Worm (Caenorhabditis elegans): ENCODE measurements around the gene str-73.

str-73 gene

ce11 chrV:16420696-16421095, 9.3 kb upstream of the str-73 start, which contains the start of gene srw-48:
TSS of gene srw-48 (plus strand) at chrV:16420996.
- no peak for TF ChIP-seq unc-62 (GFP tag; optimal IDR thresholded peaks at IDR 0.05)

DNA sequence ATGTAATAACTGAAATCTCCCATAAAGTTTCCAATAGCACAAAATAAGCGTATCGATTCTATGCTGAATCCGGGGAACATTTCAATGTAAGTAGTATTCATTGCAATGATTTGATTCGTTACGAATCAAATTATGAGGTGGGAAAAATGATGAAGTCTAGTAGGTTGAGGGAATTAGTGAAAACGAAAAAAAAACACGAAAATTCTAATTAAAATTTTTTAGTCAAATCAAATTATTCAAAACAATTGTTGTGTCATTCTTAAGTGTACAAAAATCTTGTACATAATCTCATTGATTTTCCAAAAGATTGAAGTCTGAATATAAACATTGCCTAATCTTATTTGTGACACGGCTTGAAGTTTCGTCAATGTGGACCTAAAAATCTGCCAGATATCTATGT, 5.6 kb upstream of the str-73 start, which contains the start of gene srw-29:
TSS of gene srw-29 (minus strand) at position 101 of the 400 bp plus-strand sequence.
- no peak for TF ChIP-seq unc-62 (GFP tag; optimal IDR thresholded peaks at IDR 0.05)

ce11 chrV:16429503-16429902, 537 bp upstream of the str-73 start, which contains the start of gene F26D2.10:
TSS of gene F26D2.10 (minus strand) at chrV:16429603.
- no peak for TF ChIP-seq unc-62 (GFP tag; optimal IDR thresholded peaks at IDR 0.05)

DNA sequence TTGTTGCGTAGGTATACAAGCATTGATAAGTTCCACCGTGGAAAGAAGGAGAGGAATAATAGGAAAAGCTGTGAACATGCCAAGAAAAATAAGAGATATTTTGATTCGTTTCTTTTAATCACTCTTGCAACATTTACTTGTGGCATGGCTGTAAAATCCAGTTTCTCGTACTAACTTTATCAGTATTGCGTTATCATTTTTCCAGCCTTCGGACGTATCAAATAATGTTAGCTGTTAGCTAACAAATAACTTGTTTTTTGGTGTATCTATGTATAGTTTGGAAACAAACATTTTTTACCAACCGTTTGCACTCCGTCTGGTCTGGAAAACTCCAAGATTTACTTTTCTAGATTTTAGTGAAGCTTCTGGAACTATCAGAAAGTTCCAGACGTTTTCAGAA, 3.4 kb downstream of the str-73 start, which contains the start of gene clec-234:
TSS of gene clec-234 (minus strand) at position 101 of the 400 bp plus-strand sequence.
- no peak for TF ChIP-seq unc-62 (GFP tag; optimal IDR thresholded peaks at IDR 0.05)

DNA sequence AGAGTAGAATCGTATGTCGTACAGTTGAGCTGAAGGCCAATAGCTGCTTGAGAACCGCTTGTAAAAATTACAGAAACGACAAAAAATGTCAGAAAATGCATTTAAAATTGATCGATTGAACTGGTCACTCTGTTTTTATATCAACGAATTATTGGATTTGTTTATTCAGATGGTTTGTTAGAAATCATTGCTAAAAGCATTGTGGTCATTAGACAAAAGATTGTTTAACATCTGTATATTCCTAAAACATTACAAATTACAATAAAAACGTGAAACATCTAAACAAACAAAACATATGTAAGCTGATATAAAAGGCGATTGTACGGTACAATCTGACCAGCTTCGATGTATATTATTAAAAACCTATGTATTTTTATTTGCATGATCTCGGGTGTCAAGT, 5.5 kb downstream of the str-73 start, which contains the start of the genes F26D2.13 and F26D2.14:
TSS of gene F26D2.13 (minus strand) at position 101 of the 400 bp plus-strand sequence.
TSS of gene F26D2.14 (plus strand) at position 346 of the 400 bp plus-strand sequence.
- no peak for TF ChIP-seq unc-62 (GFP tag; optimal IDR thresholded peaks at IDR 0.05)

- no peak for TF ChIP-seq unc-62 (GFP tag; optimal IDR thresholded peaks at IDR 0.05)
These were observed 7.5 kb downstream of the str-73 start, which contains the start of gene F26D2.15 for ce11 chrV:16437546-16437945. TSS of gene F26D2.15 (plus strand) at chrV:16437846.

DNA sequence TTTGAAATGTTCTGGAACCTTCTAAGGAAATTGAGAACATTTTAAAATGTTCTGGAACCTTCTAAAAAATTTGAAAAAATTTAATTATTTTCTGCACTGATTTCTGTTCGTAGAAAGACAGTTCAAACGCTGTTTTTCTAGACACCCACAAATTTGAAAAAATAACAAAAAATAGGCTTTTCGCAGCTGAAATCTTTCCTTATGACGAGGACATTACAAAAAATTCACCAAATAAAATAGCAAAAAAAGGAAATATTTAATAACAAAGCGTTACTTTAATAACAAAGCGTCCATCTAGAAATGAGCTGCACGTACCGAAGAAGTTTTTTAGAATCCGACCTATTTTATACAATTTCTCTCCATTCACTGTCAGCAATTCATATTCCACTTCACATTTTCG, 13.6 kb downstream of the str-73 start, which contains the start of gene srh-141:
TSS of gene srh-141 (plus strand) at position 301 of the 400 bp plus-strand sequence.
- no peak for TF ChIP-seq unc-62 (GFP tag; optimal IDR thresholded peaks at IDR 0.05)

- no peak for TF ChIP-seq unc-62 (GFP tag; optimal IDR thresholded peaks at IDR 0.05)
These were observed 15.6 kb downstream of the str-73 start, which contains the start of gene T08G3.6 for ce11 chrV:16445676-16446075. TSS of gene T08G3.6 (plus strand) at chrV:16445976.

- TF ChIP-seq unc-62 (GFP tag; optimal IDR thresholded peaks at IDR 0.05): no peak
These were observed 16.2 kb downstream of the str-73 start for ce11 chrV:16446191-16446590.

DNA sequence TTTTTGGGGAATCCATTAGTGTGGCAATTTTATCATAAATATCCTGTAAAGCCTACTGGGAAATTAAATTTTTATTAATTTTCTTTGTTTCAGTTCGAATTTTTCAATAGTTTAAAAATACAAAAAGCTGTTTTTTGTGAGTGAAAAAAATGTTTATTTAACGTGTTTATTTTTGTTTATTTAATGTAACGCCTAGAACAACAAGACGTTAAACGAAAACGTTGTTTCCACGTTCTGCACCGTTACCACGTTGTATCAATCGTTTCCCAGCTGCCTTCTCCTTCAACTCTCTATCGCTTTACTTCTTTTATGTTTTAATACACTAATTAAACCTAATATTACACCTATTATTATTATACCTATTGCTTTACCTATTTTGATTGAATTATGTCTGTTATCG, 17.7 kb downstream of the str-73 start, which contains the start of gene T08G3.13:
TSS of gene T08G3.13 (plus strand) at position 301 of the 400 bp plus-strand sequence.
- TF ChIP-seq unc-62 (GFP tag; optimal IDR thresholded peaks at IDR 0.05): no peak

ce11 chrV:16455065-16455464, 25.0 kb downstream of the str-73 start, which contains the start of gene str-14:
TSS of gene str-14 (minus strand) at chrV:16455165.
- TF ChIP-seq unc-62 (GFP tag; optimal IDR thresholded peaks at IDR 0.05): no peak

DNA sequence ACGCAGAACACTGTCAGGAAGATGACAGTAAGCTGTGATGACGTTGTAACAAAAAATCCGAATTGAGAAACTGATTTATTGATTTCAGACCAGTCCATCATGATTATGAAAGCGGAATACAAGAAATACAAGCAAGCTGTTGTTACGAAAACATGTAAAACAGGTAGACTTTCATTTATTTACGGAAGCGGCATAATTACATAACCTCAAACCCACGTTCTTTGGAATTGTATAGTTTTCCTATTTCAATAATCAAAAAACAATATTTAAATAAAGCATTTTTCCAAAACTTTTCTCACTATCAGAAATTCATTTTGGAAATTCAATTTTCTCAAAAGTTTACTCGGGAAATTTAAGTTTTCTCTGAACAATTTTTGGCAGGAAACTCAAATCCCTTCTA, 28.7 kb downstream of the str-73 start, which contains the start of gene str-15:
TSS of gene str-15 (minus strand) at position 101 of the 400 bp plus-strand sequence.
- TF ChIP-seq unc-62 (GFP tag; optimal IDR thresholded peaks at IDR 0.05): no peak

DNA sequence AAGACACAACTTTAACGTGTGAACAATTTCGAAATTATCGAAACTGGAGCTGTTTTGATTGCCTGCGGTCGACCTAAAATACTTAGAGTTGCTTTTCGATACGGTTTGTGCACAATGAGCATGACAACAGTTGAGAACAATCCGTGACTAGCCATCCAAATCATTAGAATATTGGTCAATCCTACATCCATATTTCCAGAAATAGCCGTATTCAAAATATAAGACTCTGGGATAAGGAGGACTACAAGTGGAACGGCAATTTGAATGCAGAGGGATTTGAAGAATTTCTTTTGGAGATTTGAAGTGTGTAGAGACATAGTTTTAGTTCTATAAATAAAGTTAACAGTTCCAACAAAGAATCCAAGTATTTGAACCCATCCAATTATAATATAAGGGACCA, 29.3 kb downstream of the str-73 start:
- no peak for TF ChIP-seq unc-62 (GFP tag; optimal IDR thresholded peaks at IDR 0.05)

- TF ChIP-seq unc-62 (GFP tag; optimal IDR thresholded peaks at IDR 0.05): no peak
These were observed 30.8 kb downstream of the str-73 start, which contains the start of gene srh-142 for ce11 chrV:16460866-16461265. TSS of gene srh-142 (minus strand) at chrV:16460966.

- no peak for TF ChIP-seq unc-62 (GFP tag; optimal IDR thresholded peaks at IDR 0.05)
These were observed 37.8 kb downstream of the str-73 start, which contains the start of gene sru-44 for ce11 chrV:16467840-16468239. TSS of gene sru-44 (minus strand) at chrV:16467940.

DNA sequence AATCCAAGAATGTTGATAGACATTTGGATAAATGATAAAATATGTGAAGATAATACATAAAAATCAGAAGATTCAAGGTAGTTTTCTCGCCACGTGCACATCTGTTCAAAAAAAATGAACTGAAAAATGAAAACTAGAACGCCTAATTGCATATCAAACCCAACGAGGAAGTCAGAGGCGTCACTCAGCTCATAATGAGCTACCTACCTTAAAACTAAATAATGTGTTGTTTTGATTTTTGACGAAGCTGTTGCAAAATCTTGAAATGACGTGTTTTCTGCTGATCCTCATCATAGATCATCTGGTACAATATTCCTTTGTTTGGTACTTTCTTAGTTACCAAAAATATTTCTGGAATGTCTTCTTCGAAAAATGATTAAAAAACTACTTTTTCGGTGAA, 40.9 kb downstream of the str-73 start, which contains the start of gene srh-138:
TSS of gene srh-138 (minus strand) at position 101 of the 400 bp plus-strand sequence.
- TF ChIP-seq unc-62 (GFP tag; optimal IDR thresholded peaks at IDR 0.05): no peak

- no peak for TF ChIP-seq unc-62 (GFP tag; optimal IDR thresholded peaks at IDR 0.05)
These were observed 42.0 kb downstream of the str-73 start, which contains the start of gene srw-35 for ce11 chrV:16471995-16472563. TSS of gene srw-35 (plus strand) at chrV:16472513.

Measured in whole organism, dauer.